Worm (Caenorhabditis elegans) whole organism, L2 larva: ENCODE measurements around the gene atat-2.

Experiments
- F13H6.1 ChIP-seq: sonication (generic microtip); optimal IDR thresholded peaks from 2 replicates; lab custom pipeline; 2016; ENCODE audit warnings: missing genetic modification characterization, missing compliant biosample characterization
- elt-3 ChIP-seq: sonication (generic microtip); optimal IDR thresholded peaks from 2 replicates; lab custom pipeline; 2017; ENCODE audit warnings: missing biosample characterization, missing genetic modification characterization
- lin-13 ChIP-seq: fragments of 150-350 bp; optimal IDR thresholded peaks from 2 replicates; lab custom pipeline; 2014; ENCODE audit warnings: missing biosample characterization, missing genetic modification reagents, missing genetic modification characterization
- lsy-2 ChIP-seq, 2 experiments: fragments of 150-350 bp in 1 of 2; sonication (generic microtip) in 1 of 2; optimal IDR thresholded peaks; 2 replicates each; lab custom pipeline; 2014 to 2017; ENCODE audit warnings: missing biosample characterization in 2 of 2, missing genetic modification characterization in 2 of 2
- nhr-12 ChIP-seq: fragments of 150-350 bp; optimal IDR thresholded peaks from 2 replicates; lab custom pipeline; 2014; ENCODE audit warnings: missing biosample characterization, missing genetic modification characterization
- nhr-237 ChIP-seq: fragments of 150-350 bp; optimal IDR thresholded peaks from 2 replicates; lab custom pipeline; 2014; ENCODE audit warnings: missing biosample characterization, missing genetic modification characterization
- nhr-77 ChIP-seq: fragments of 150-350 bp; optimal IDR thresholded peaks from 2 replicates; lab custom pipeline; 2014; ENCODE audit warnings: missing biosample characterization, missing genetic modification characterization
- snpc-4 ChIP-seq: fragments of 150-350 bp; optimal IDR thresholded peaks from 2 replicates; lab custom pipeline; 2014; ENCODE audit warnings: missing biosample characterization, missing genetic modification characterization
- unc-39 ChIP-seq: fragments of 150-350 bp; optimal IDR thresholded peaks from 2 replicates; lab custom pipeline; 2014; ENCODE audit warnings: missing biosample characterization, missing genetic modification characterization
- unc-62 ChIP-seq: fragments of 150-350 bp; optimal IDR thresholded peaks from 2 replicates; lab custom pipeline; 2014; ENCODE audit warnings: missing biosample characterization, missing genetic modification reagents, missing genetic modification characterization

- TF ChIP-seq nhr-237 (no peak), elt-3 (tag; lab: Kevin White, UChicago) (no peak), F13H6.1 (peak; percentile 28), snpc-4 (tag; lab: Kevin White, UChicago) (no peak), unc-39 (tag; lab: Kevin White, UChicago) (no peak), unc-62 (GFP tag; lab: Kevin White, UChicago) (no peak), lin-13 (GFP tag; lab: Kevin White, UChicago) (no peak), nhr-12 (tag; lab: Kevin White, UChicago) (no peak), nhr-77 (tag; lab: Kevin White, UChicago) (no peak), lsy-2 (tag; optimal IDR thresholded peaks at IDR 0.05; lab: Kevin White, UChicago) (no peak)
These were observed 9.3 kb upstream of the atat-2 start, which contains the start of gene dct-11 for ce11 chrX:5839643-5840042.
